Fruit fly (Drosophila melanogaster) whole organism, prepupa: ENCODE results near the gene CG8420.

Experiments
- Blimp-1 ChIP-seq: fragments of 200-800 bp; sonication (Bioruptor generic); optimal IDR thresholded peaks from 3 replicates; lab custom pipeline; 2017; ENCODE audit warnings: missing biosample characterization, missing genetic modification characterization, mild to moderate bottlenecking, moderate library complexity, missing genetic modification reagents
- CG10631 ChIP-seq: fragments of 200-800 bp; sonication (Bioruptor generic); optimal IDR thresholded peaks from 2 replicates; lab custom pipeline; 2016; ENCODE audit warnings: missing biosample characterization, missing genetic modification characterization
- CG31627 ChIP-seq: fragments of 200-800 bp; sonication (Bioruptor generic); optimal IDR thresholded peaks from 3 replicates; lab custom pipeline; 2016; ENCODE audit warnings: missing biosample characterization, missing genetic modification characterization
- CG32006 ChIP-seq: fragments of 200-800 bp; sonication (Bioruptor generic); optimal IDR thresholded peaks from 3 replicates; lab custom pipeline; 2017; ENCODE audit warnings: missing biosample characterization, mild to moderate bottlenecking, missing genetic modification characterization
- CG3919 ChIP-seq: fragments of 200-800 bp; sonication (Bioruptor generic); optimal IDR thresholded peaks from 3 replicates; lab custom pipeline; 2016; ENCODE audit warnings: missing biosample characterization, missing genetic modification characterization
- CG6792 ChIP-seq: fragments of 200-800 bp; sonication (Bioruptor generic); optimal IDR thresholded peaks from 3 replicates; lab custom pipeline; 2016; ENCODE audit warnings: missing biosample characterization, missing genetic modification characterization
- Eip78C ChIP-seq: fragments of 200-800 bp; sonication (Bioruptor generic); peaks from one replicate; lab custom pipeline; 2016; ENCODE audit warnings: missing biosample characterization, missing genetic modification characterization
- Sox14 ChIP-seq: fragments of 200-800 bp; sonication (Bioruptor generic); optimal IDR thresholded peaks from 3 replicates; lab custom pipeline; 2016; ENCODE audit warnings: missing biosample characterization, missing genetic modification characterization
- fd59A ChIP-seq: fragments of 200-800 bp; sonication (Bioruptor generic); optimal IDR thresholded peaks from 2 replicates; lab custom pipeline; 2017; ENCODE audit warnings: missing biosample characterization, mild to moderate bottlenecking, missing genetic modification characterization, missing genetic modification reagents

DNA sequence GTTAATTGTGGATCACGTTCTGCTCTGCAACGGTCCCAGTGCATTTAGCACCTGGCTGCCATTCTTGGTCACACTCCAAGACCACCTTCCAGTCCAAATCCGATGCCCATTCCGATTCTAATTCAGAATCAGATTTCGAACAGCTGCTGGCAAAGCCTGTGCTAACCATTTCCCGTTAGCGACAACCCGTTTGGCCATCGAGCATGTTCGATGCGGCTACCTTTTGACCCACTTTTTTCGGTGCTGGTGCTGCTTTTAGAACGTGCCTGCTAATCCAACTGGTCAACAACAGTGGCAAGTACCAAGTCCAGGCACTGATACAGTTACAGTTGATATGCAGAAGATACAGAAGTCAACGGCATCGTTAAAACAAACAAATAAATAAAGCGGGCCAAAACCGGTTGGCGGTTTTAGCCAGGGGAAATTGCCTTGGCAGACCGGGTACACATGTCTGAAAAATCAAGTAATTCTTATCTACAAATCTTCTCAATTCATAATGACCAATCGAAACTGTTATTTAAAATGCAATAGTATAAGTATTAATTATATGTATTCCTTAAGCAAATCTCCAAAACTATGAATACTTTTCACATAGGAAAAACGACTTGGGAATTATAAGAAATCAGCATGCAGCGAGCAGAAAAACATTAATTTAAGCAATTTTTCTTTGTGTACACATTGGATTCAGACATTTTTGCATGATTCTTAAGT lies 2.7 kb downstream of the CG8420 start:
- TF ChIP-seq CG10631 (no peak), Sox14 (GFP tag; lab: Kevin White, UChicago) (peak; percentile 19), Eip78C (peak; percentile 77), Blimp-1 (GFP tag; lab: Kevin White, UChicago) (no peak), fd59A (GFP tag; lab: Kevin White, UChicago) (no peak), CG6792 (GFP tag; lab: Kevin White, UChicago) (no peak), CG32006 (GFP tag; lab: Kevin White, UChicago) (peak; percentile 63), CG31627 (peak; percentile 15), CG3919 (peak; percentile 37)
